Fruit fly (Drosophila melanogaster): ENCODE results near the gene ERp44.
A peak's percentile ranks its signal among the peaks of the same experiment; 100 is the strongest.

The ERp44 gene

DNA sequence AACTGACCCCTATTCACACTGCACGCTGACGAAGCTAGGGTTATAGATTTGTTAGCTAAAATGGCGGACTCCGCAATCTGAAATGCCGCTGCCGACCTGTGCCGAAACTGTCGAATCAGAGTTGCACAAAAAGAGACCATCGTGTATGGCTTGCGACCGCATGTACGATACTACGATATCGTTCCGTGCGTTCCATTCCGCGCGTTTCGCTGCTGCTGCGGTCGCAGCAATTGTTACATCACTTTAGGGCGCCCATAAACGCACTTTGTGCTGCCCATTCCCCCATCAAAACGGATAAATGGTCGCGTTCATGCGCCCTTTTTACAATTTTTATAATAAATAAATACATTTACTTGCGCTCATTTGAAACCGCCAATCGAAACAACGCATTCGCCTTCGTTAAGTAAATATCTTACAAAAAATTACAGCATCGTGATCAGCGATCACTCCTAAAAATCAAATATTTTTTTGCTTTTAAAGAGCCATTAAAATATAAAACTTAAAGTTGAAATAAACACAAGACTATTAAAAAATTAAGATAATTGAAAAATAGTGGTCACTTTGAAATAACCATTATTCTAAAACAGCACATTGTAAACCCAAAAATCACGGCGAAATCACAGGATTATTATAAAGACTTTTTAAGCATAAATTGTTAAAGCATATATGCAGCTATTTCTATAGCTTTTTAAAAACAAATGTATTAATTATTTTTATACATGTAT lies 22.8 kb upstream of the ERp44 start, which contains the start of gene Cyp1 (continued):
- TF ChIP-seq gfzf (GFP tag; optimal IDR thresholded peaks at IDR 0.05) (peak; percentile 28), Dip2 (GFP tag; IDR thresholded peaks at IDR 0.05) (no peak), pros (GFP tag; optimal IDR thresholded peaks at IDR 0.05) (no peak), NC2α (GFP tag; optimal IDR thresholded peaks at IDR 0.05) (no peak), ind (GFP tag; optimal IDR thresholded peaks at IDR 0.05) (peak; percentile 11), CG9797 (GFP tag; optimal IDR thresholded peaks at IDR 0.05) (peak; percentile 41), Max (GFP tag; optimal IDR thresholded peaks at IDR 0.05) (peak; percentile 6), CG4707 (GFP tag; optimal IDR thresholded peaks at IDR 0.05) (no peak), sens-2 (GFP tag; IDR thresholded peaks at IDR 0.05) (0 out of 2 replicates have a peak, but pooled peaks have one; percentile 19), Mad (GFP tag; optimal IDR thresholded peaks at IDR 0.05) (no peak), CG10209 (GFP tag; optimal IDR thresholded peaks at IDR 0.05) (no peak), CG43689 (GFP tag; IDR thresholded peaks at IDR 0.05) (no peak), E2f1 (GFP tag; IDR thresholded peaks at IDR 0.05) (peak; percentile 60), CG17568 (GFP tag; optimal IDR thresholded peaks at IDR 0.05) (no peak), CG1024 (GFP tag; IDR thresholded peaks at IDR 0.05) (peak; percentile 79), CG16779 (GFP tag; IDR thresholded peaks at IDR 0.05) (0 out of 2 replicates have a peak, but pooled peaks have one; percentile 40), Hand (GFP tag; optimal IDR thresholded peaks at IDR 0.05) (no peak), CG9727 (GFP tag; optimal IDR thresholded peaks at IDR 0.05) (peak; percentile 47), PHDP (tag; optimal IDR thresholded peaks at IDR 0.05) (peak; percentile 4), fd96Cb (tag; optimal IDR thresholded peaks at IDR 0.05) (peak; percentile 35), stwl (tag; optimal IDR thresholded peaks at IDR 0.05) (peak; percentile 41), CG17328 (GFP tag; IDR thresholded peaks at IDR 0.05) (no peak), kni (GFP tag; optimal IDR thresholded peaks at IDR 0.05) (no peak), CG17802 (tag; optimal IDR thresholded peaks at IDR 0.05) (peak; percentile 27), Taf1 (GFP tag; IDR thresholded peaks at IDR 0.05) (peak; percentile 6; the same call in 1 of the 2 replicates), wek (GFP tag; optimal IDR thresholded peaks at IDR 0.05) (peak; percentile 48), CG3407 (GFP tag; optimal IDR thresholded peaks at IDR 0.05) (no peak), vfl (GFP tag; optimal IDR thresholded peaks at IDR 0.05) (no peak), ftz-f1 (GFP tag; optimal IDR thresholded peaks at IDR 0.05) (peak; percentile 1), otp (GFP tag; IDR thresholded peaks at IDR 0.05) (0 out of 3 replicates have a peak, but pooled peaks have one; percentile 29), phol (tag; optimal IDR thresholded peaks at IDR 0.05) (peak; percentile 92), slp2 (GFP tag; optimal IDR thresholded peaks at IDR 0.05) (no peak), pfk (GFP tag; optimal IDR thresholded peaks at IDR 0.05) (peak; percentile 98), CG18011 (GFP tag; optimal IDR thresholded peaks at IDR 0.05) (no peak), CG1602 (GFP tag; optimal IDR thresholded peaks at IDR 0.05) (peak; percentile 1), Spps (tag; optimal IDR thresholded peaks at IDR 0.05) (no peak), kay (GFP tag; optimal IDR thresholded peaks at IDR 0.05) (no peak), Lpt (GFP tag; optimal IDR thresholded peaks at IDR 0.05) (no peak), ase (GFP tag; IDR thresholded peaks at IDR 0.05) (peak; percentile 37; the same call in 1 of the 3 replicates), gro (GFP tag; optimal IDR thresholded peaks at IDR 0.05) (no peak), dm (GFP tag; optimal IDR thresholded peaks at IDR 0.05) (peak; percentile 81), CG8089 (GFP tag; optimal IDR thresholded peaks at IDR 0.05) (no peak), Ptx1 (GFP tag; IDR thresholded peaks at IDR 0.05) (0 out of 2 replicates have a peak, but pooled peaks have one; percentile 43), sc (optimal IDR thresholded peaks at IDR 0.05) (no peak), sc (GFP tag; optimal IDR thresholded peaks at IDR 0.05) (no peak), CG11560 (tag; IDR thresholded peaks at IDR 0.05) (no peak), CG12299 (tag; optimal IDR thresholded peaks at IDR 0.05) (no peak), knrl (GFP tag; IDR thresholded peaks at IDR 0.05; ENCODE audit: partially characterized antibody) (peak; percentile 79), psq (GFP tag; optimal IDR thresholded peaks at IDR 0.05) (no peak), crc (GFP tag; optimal IDR thresholded peaks at IDR 0.05) (no peak)

Measured in whole organism, embryonic.